Worm (Caenorhabditis elegans) whole organism, L4 larva: Measurements from ENCODE around the gene F28C6.9.

Experiments used
- F10B5.3 ChIP-seq: sonication (generic microtip); optimal IDR thresholded peaks from 2 replicates; lab custom pipeline; 2016; ENCODE audit warnings: mild to moderate bottlenecking, missing genetic modification characterization, missing compliant biosample characterization
- F37D6.2 ChIP-seq: sonication (generic microtip); optimal IDR thresholded peaks from 2 replicates; lab custom pipeline; 2016; ENCODE audit warnings: mild to moderate bottlenecking, missing genetic modification characterization, missing compliant biosample characterization
- Y105C5A.15 ChIP-seq: fragments of 200-800 bp; sonication (Bioruptor generic); IDR thresholded peaks from 2 replicates; pipeline ENCODE4 v1.3.6; 2022; ENCODE audit warnings: missing genetic modification characterization, missing compliant biosample characterization
- Y5F2A.4 ChIP-seq: fragments of 200-800 bp; sonication (Bioruptor generic); optimal IDR thresholded peaks from 2 replicates; lab custom pipeline; 2018; ENCODE audit warnings: mild to moderate bottlenecking, missing genetic modification characterization, missing compliant biosample characterization
- ZK337.2 ChIP-seq: fragments of 200-800 bp; sonication (Bioruptor generic); IDR thresholded peaks from 2 replicates; pipeline ENCODE4 v1.3.6; 2022; ENCODE audit warnings: missing genetic modification reagents, missing genetic modification characterization, missing compliant biosample characterization
- ZK546.5 ChIP-seq, 2 experiments: sonication (generic microtip); optimal IDR thresholded peaks; 2 replicates each; lab custom pipeline; 2017; ENCODE audit warnings: missing biosample characterization in 2 of 2, missing genetic modification characterization in 2 of 2
- ama-1 ChIP-seq: fragments of 150-350 bp; optimal IDR thresholded peaks from 2 replicates; lab custom pipeline; 2014; ENCODE audit warnings: inconsistent platforms, mixed read lengths
- attf-4 ChIP-seq: sonication (generic microtip); optimal IDR thresholded peaks from 3 replicates; lab custom pipeline; 2017; ENCODE audit warnings: missing biosample characterization, missing genetic modification characterization
- ceh-20 ChIP-seq: fragments of 200-800 bp; sonication (Bioruptor generic); IDR thresholded peaks from 2 replicates; pipeline ENCODE4 v1.3.6; 2022; ENCODE audit warnings: missing genetic modification reagents, missing genetic modification characterization, missing compliant biosample characterization
- ceh-32 ChIP-seq: sonication (generic microtip); optimal IDR thresholded peaks from 2 replicates; lab custom pipeline; 2016; ENCODE audit warnings: mild to moderate bottlenecking, missing genetic modification characterization, missing compliant biosample characterization; ENCODE audit not compliant: poor library complexity
- ceh-82 ChIP-seq: sonication (generic microtip); optimal IDR thresholded peaks from 2 replicates; lab custom pipeline; 2017; ENCODE audit warnings: missing biosample characterization, missing genetic modification characterization
- cey-2 ChIP-seq: sonication (generic microtip); optimal IDR thresholded peaks from 3 replicates; lab custom pipeline; 2017; ENCODE audit warnings: missing genetic modification characterization, mild to moderate bottlenecking, missing compliant biosample characterization, antibody characterized with exemption, borderline replicate concordance; ENCODE audit not compliant: insufficient read depth
- dpl-1 ChIP-seq: fragments of 150-350 bp; optimal IDR thresholded peaks from 2 replicates; lab custom pipeline; 2014; ENCODE audit warnings: missing biosample characterization, missing genetic modification reagents, missing genetic modification characterization
- duxl-1 ChIP-seq: sonication (generic microtip); optimal IDR thresholded peaks from 2 replicates; lab custom pipeline; 2016; ENCODE audit warnings: mild to moderate bottlenecking, missing genetic modification characterization, moderate library complexity, missing compliant biosample characterization; ENCODE audit not compliant: poor library complexity
- fos-1 ChIP-seq: fragments of 150-350 bp; optimal IDR thresholded peaks from 2 replicates; lab custom pipeline; 2014; ENCODE audit warnings: missing biosample characterization, missing genetic modification characterization
- hlh-11 ChIP-seq: fragments of 200-800 bp; sonication (Bioruptor generic); optimal IDR thresholded peaks from 2 replicates; lab custom pipeline; 2018; ENCODE audit warnings: mild to moderate bottlenecking, missing genetic modification characterization, missing compliant biosample characterization
- lin-15B ChIP-seq: fragments of 150-350 bp; sonication (generic microtip); optimal IDR thresholded peaks from 3 replicates; lab custom pipeline; 2014; ENCODE audit warnings: missing biosample characterization, missing genetic modification characterization
- lin-38 ChIP-seq: fragments of 200-800 bp; sonication (Bioruptor generic); IDR thresholded peaks from 2 replicates; pipeline ENCODE4 v1.3.6; 2022; ENCODE audit warnings: missing genetic modification reagents, missing genetic modification characterization, missing compliant biosample characterization
- lsy-2 ChIP-seq, 2 experiments: fragments of 150-350 bp in 1 of 2; sonication (generic microtip) in 1 of 2; optimal IDR thresholded peaks; 2 replicates each; lab custom pipeline; 2014 to 2017; ENCODE audit warnings: missing biosample characterization in 2 of 2, missing genetic modification characterization in 2 of 2
- mdl-1 ChIP-seq, 2 experiments: fragments of 150-350 bp in 1 of 2; sonication (generic microtip) in 1 of 2; optimal IDR thresholded peaks; 2 replicates each; lab custom pipeline; 2014 to 2017; ENCODE audit warnings: missing biosample characterization in 2 of 2, missing genetic modification characterization in 2 of 2
- mep-1 ChIP-seq: fragments of 150-350 bp; sonication (generic microtip); optimal IDR thresholded peaks from 3 replicates; lab custom pipeline; 2014; ENCODE audit warnings: missing biosample characterization, missing genetic modification characterization
- mes-2 ChIP-seq: sonication (generic microtip); optimal IDR thresholded peaks from 2 replicates; lab custom pipeline; 2016; ENCODE audit warnings: missing genotype, mild to moderate bottlenecking, missing genetic modification characterization, missing compliant biosample characterization; ENCODE audit not compliant: poor library complexity, severe bottlenecking
- mxl-3 ChIP-seq: fragments of 200-800 bp; sonication (Bioruptor generic); optimal IDR thresholded peaks from 2 replicates; lab custom pipeline; 2018; ENCODE audit warnings: mild to moderate bottlenecking, missing genetic modification characterization, missing compliant biosample characterization
- nhr-28 ChIP-seq: fragments of 150-350 bp; optimal IDR thresholded peaks from 2 replicates; lab custom pipeline; 2014; ENCODE audit warnings: missing biosample characterization, missing genetic modification characterization
- nhr-41 ChIP-seq: fragments of 200-800 bp; sonication (Bioruptor generic); IDR thresholded peaks from 2 replicates; pipeline ENCODE4 v1.3.6; 2022; ENCODE audit warnings: missing genetic modification reagents, missing genetic modification characterization, missing compliant biosample characterization
- pha-4 ChIP-seq, 2 experiments: fragments of 150-350 bp in 1 of 2; fragments of 200-800 bp in 1 of 2; sonication (Bioruptor generic) in 1 of 2; IDR thresholded peaks in 1 of 2; optimal IDR thresholded peaks in 1 of 2; 2 replicates each; pipeline versions ENCODE4 v1.3.6 to Lab custom; 2014 to 2022; ENCODE audit warnings: missing genetic modification characterization in 2 of 2, missing genetic modification reagents in 2 of 2, missing biosample characterization in 1 of 2, missing compliant biosample characterization in 1 of 2
- php-3 ChIP-seq: fragments of 200-800 bp; sonication (Bioruptor generic); IDR thresholded peaks from 2 replicates; pipeline ENCODE4 v1.3.6; 2022; ENCODE audit warnings: missing genetic modification reagents, missing genetic modification characterization, missing compliant biosample characterization
- set-16 ChIP-seq: fragments of 200-800 bp; sonication (Bioruptor generic); IDR thresholded peaks from 2 replicates; pipeline ENCODE4 v1.3.6; 2022; ENCODE audit warnings: missing genetic modification reagents, missing genetic modification characterization, missing compliant biosample characterization
- skn-1 ChIP-seq: fragments of 150-350 bp; optimal IDR thresholded peaks from 2 replicates; lab custom pipeline; 2014; ENCODE audit warnings: missing biosample characterization, missing genetic modification characterization
- snpc-1.2 ChIP-seq: fragments of 200-800 bp; sonication (Bioruptor generic); IDR thresholded peaks from 2 replicates; pipeline ENCODE4 v1.3.6; 2022; ENCODE audit warnings: missing genetic modification reagents, missing genetic modification characterization, missing compliant biosample characterization
- snpc-4 ChIP-seq: fragments of 150-350 bp; optimal IDR thresholded peaks from 2 replicates; lab custom pipeline; 2014; ENCODE audit warnings: missing biosample characterization, missing genetic modification characterization
- tra-1 ChIP-seq: fragments of 200-800 bp; sonication (Bioruptor generic); IDR thresholded peaks from 2 replicates; pipeline ENCODE4 v1.3.6; 2022; ENCODE audit warnings: missing genetic modification reagents, missing genetic modification characterization, missing compliant biosample characterization
- unc-130 ChIP-seq: sonication (generic microtip); optimal IDR thresholded peaks from 2 replicates; lab custom pipeline; 2016; ENCODE audit warnings: missing genetic modification reagents, missing genetic modification characterization, missing compliant biosample characterization
- unc-62 ChIP-seq, 3 experiments: fragments of 150-350 bp in 1 of 3; sonication (generic microtip); optimal IDR thresholded peaks in 2 of 3; peaks in 1 of 3; 1 replicate in 1 of 3; 2 replicates in 2 of 3; lab custom pipeline; 2014 to 2017; ENCODE audit warnings: missing biosample characterization in 3 of 3, missing genetic modification characterization in 3 of 3, missing genetic modification reagents in 3 of 3, missing genotype in 1 of 3
- vab-7 ChIP-seq: fragments of 200-800 bp; sonication (Bioruptor generic); IDR thresholded peaks from 2 replicates; pipeline ENCODE4 v1.3.6; 2022; ENCODE audit warnings: missing genetic modification reagents, missing genetic modification characterization, missing compliant biosample characterization
- zfp-2 ChIP-seq: sonication (generic microtip); optimal IDR thresholded peaks from 2 replicates; lab custom pipeline; 2016; ENCODE audit warnings: mild to moderate bottlenecking, missing genetic modification characterization, missing compliant biosample characterization
- zfp-3 ChIP-seq: fragments of 200-800 bp; sonication (Bioruptor generic); conservative IDR thresholded peaks from 2 replicates; pipeline ENCODE4 v1.3.6; 2022; ENCODE audit warnings: missing genetic modification reagents, missing genetic modification characterization, missing compliant biosample characterization
- zip-11 ChIP-seq: fragments of 200-800 bp; sonication (Bioruptor generic); IDR thresholded peaks from 2 replicates; pipeline ENCODE4 v1.3.6; 2022; ENCODE audit warnings: missing genetic modification characterization, missing compliant biosample characterization
- ztf-11 ChIP-seq: fragments of 150-350 bp; optimal IDR thresholded peaks from 2 replicates; lab custom pipeline; 2014; ENCODE audit warnings: missing biosample characterization, missing genetic modification characterization
- ztf-7 ChIP-seq: fragments of 150-350 bp; optimal IDR thresholded peaks from 2 replicates; lab custom pipeline; 2014; ENCODE audit warnings: missing biosample characterization, missing genetic modification characterization

The F28C6.9 gene

DNA sequence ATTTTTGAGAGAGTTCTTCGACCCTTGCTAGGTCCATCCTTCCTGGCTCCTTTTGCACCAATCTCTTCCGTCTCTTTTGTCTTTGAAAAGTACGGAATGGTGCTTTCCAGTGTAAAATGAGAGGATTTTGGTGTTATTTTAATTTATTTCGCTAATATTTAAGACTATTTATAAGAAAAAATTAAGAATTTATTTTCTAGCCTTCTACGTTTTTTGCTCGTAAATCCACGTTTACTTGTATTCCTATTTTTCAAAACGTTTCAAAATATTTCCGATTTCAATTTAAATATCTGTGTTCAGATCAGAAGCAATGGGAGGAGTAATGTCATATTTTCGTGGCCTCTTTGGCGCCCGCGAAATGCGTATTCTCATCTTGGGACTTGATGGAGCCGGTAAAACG is 28.3 kb downstream of the F28C6.9 start, which contains the start of gene arl-1:
Gene arl-1 (plus strand): TSS at position 301 of the 400 bp plus-strand sequence.
- TF ChIP-seq ZK546.5 (tag; optimal IDR thresholded peaks at IDR 0.05; lab: Kevin White, UChicago) (no peak), dpl-1 (GFP tag; lab: Kevin White, UChicago) (no peak), attf-4 (tag; lab: Kevin White, UChicago) (no peak), F37D6.2 (tag; lab: Kevin White, UChicago) (no peak), zfp-2 (tag; lab: Kevin White, UChicago) (no peak), ceh-82 (no peak), mxl-3 (no peak), vab-7 (no peak), pha-4 (GFP tag; IDR thresholded peaks at IDR 0.05; lab: Robert Waterston, UW) (no peak), pha-4 (tag; optimal IDR thresholded peaks at IDR 0.05; lab: Kevin White, UChicago) (no peak), unc-130 (no peak), php-3 (GFP tag; lab: Robert Waterston, UW) (no peak)

DNA sequence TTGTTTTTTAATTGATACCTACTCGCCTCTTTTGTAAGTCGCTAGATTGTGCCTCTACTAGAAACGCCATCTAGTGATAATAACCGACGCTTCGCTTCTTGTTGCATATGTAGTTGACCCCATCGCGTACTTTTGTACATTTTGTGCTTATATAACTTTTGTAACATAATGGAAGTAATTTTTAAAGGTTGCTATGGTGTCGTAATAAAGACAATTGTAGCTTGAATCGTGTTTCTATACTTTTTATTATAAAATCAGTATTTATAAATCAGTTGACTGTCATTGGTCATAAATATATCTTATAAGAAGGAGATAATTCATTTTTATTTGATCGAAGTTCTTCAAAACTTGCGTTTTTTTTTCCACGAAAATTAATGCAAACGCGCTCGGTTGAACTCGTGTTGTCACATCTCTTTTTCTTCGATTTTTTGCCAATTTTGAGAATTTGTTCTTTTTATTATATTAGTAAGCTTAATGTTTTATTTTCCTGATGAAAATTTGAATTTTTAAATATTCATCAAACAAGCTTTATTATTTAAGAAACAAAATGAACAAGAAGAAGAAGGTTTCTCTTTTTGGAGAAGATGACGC is 32.4 kb downstream of the F28C6.9 start, which contains the start of gene F54C9.9:
Gene F54C9.9 (plus strand): TSS at position 541 of the 591 bp plus-strand sequence.
- no peak for TF ChIP-seq Y105C5A.15
- peak in 1 of 2 experiments; percentile 61 for TF ChIP-seq lsy-2 (tag; optimal IDR thresholded peaks at IDR 0.05; lab: Kevin White, UChicago)
- TF ChIP-seq set-16 (GFP tag; lab: Robert Waterston, UW) = no peak
- TF ChIP-seq ztf-7 (tag; lab: Kevin White, UChicago) = no peak
- TF ChIP-seq zip-11 (GFP tag; lab: Robert Waterston, UW) = no peak
- no peak for TF ChIP-seq lin-15B
- TF ChIP-seq Y5F2A.4 (GFP tag; lab: Kevin White, UChicago) = no peak
- peak; percentile 2 for TF ChIP-seq mep-1 (tag; lab: Kevin White, UChicago)
- peak; percentile 11 for TF ChIP-seq nhr-28
- TF ChIP-seq dpl-1 (GFP tag; lab: Kevin White, UChicago) = peak; percentile 4
- TF ChIP-seq F10B5.3 (tag; lab: Kevin White, UChicago) = no peak
- TF ChIP-seq snpc-1.2 (GFP tag; lab: Robert Waterston, UW) = peak; percentile 64; the same call in 1 of the 2 replicates
- no peak for TF ChIP-seq ceh-32 (tag; lab: Kevin White, UChicago)
- TF ChIP-seq pha-4 (GFP tag; IDR thresholded peaks at IDR 0.05; lab: Robert Waterston, UW) = peak; percentile 55; the same call in 1 of the 2 replicates
- no peak for TF ChIP-seq pha-4 (tag; optimal IDR thresholded peaks at IDR 0.05; lab: Kevin White, UChicago)
- TF ChIP-seq mes-2 (tag; lab: Kevin White, UChicago) = peak; percentile 44
- TF ChIP-seq mdl-1 (tag; optimal IDR thresholded peaks at IDR 0.05; lab: Kevin White, UChicago) = no peak
- TF ChIP-seq zfp-3 (GFP tag; lab: Robert Waterston, UW) = no peak
- TF ChIP-seq lin-38 (GFP tag; lab: Robert Waterston, UW) = peak; percentile 82
- TF ChIP-seq zfp-2 (tag; lab: Kevin White, UChicago) = no peak
- peak; percentile 54 for TF ChIP-seq unc-130

DNA sequence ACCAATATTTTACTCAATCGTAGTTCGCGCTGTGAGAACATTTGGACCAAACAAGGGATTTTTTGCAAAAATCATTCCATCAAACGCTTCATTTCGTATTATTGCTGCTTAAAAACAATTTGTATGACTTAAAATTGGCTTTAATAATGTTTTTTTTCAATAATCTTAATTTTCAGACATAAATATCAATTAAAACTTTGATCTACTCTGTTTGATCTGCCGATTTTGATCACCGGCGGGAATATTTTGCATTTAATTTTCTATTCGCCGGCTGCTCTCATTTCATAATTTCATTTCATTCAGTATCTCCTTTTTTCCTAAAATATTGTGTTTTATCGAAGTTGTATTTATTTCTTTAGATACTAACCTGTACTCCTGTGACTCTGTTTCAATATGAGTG is 34.8 kb downstream of the F28C6.9 start, which contains the start of gene puf-5:
Gene puf-5 (plus strand): TSS at position 358 of the 400 bp plus-strand sequence.
- TF ChIP-seq lin-38 (GFP tag; lab: Robert Waterston, UW) (0 out of 2 replicates have a peak, but pooled peaks have one; percentile 4), ama-1 (no peak), unc-130 (peak; percentile 24)

DNA sequence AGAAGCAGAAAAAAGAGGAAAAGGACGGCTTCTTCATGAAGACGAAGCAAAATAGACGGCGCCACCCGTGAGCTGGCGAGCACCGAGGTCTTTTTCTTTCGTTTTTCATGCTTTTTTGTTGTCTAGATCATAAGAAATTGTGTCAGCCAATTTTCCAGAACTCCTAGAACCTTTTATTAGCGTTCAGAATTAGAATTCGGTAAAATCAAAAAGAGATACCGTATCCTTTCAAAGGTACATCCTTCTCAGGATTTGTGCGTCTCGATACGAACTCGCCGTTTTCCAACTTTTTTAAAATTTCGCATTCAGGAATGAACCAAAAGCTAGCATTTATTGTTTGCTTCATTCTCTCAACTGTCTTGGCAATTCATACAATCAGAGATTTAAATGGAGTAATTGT is 36.9 kb downstream of the F28C6.9 start, which contains the start of gene F54C9.7:
Gene F54C9.7 (plus strand): TSS at position 301 of the 400 bp plus-strand sequence.
- peak; percentile 44 for TF ChIP-seq lin-38 (GFP tag; lab: Robert Waterston, UW)
- no peak for TF ChIP-seq hlh-11

DNA sequence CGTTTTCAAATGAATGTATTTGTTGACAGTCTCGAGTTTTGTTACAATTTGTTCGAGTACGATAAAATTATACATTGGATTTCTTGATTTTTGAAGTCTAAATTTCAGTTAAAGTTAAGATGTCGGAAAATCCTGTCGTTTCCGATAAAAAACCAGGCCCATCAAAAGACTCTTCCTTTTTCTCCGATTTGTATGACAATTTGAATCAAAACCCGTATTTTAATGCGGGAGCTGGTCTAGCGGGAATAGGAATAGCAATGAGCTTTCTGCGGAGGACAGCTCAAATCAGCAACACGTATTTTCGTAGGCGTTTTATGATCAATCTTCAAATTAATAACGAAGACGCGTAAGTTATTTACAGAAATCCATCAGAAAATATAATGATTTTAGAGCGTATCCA is 39.0 kb downstream of the F28C6.9 start, which contains the start of gene bcs-1:
Gene bcs-1 (plus strand): TSS at position 109 of the 400 bp plus-strand sequence.
- TF ChIP-seq ztf-11 (tag; lab: Kevin White, UChicago) = no peak
- no peak for TF ChIP-seq skn-1
- TF ChIP-seq hlh-11 = no peak
- no peak for TF ChIP-seq ceh-20 (GFP tag; lab: Robert Waterston, UW)
- TF ChIP-seq nhr-41 (GFP tag; lab: Robert Waterston, UW) = no peak
- TF ChIP-seq snpc-1.2 (GFP tag; lab: Robert Waterston, UW) = no peak
- no peak for TF ChIP-seq unc-62 (GFP tag; optimal IDR thresholded peaks at IDR 0.05 in 1 of 2; lab: Kevin White, UChicago)
- TF ChIP-seq unc-62 (tag; optimal IDR thresholded peaks at IDR 0.05; lab: Kevin White, UChicago) = no peak
- no peak for TF ChIP-seq lin-15B
- no peak for TF ChIP-seq ZK337.2
- TF ChIP-seq duxl-1 = no peak
- TF ChIP-seq snpc-4 (tag; lab: Kevin White, UChicago) = no peak
- TF ChIP-seq cey-2 (tag; lab: Kevin White, UChicago) = no peak
- TF ChIP-seq set-16 (GFP tag; lab: Robert Waterston, UW) = no peak
- no peak for TF ChIP-seq fos-1 (tag; lab: Kevin White, UChicago)
- 0 out of 2 replicates have a peak, but pooled peaks have one; percentile 14 for TF ChIP-seq tra-1 (GFP tag; lab: Robert Waterston, UW)
- TF ChIP-seq zfp-3 (GFP tag; lab: Robert Waterston, UW) = no peak
